Fruit fly (Drosophila melanogaster): ENCODE measurements around the gene ZC3H3.
A peak's percentile ranks its signal among the peaks of the same experiment; 100 is the strongest.

Gene ZC3H3

DNA sequence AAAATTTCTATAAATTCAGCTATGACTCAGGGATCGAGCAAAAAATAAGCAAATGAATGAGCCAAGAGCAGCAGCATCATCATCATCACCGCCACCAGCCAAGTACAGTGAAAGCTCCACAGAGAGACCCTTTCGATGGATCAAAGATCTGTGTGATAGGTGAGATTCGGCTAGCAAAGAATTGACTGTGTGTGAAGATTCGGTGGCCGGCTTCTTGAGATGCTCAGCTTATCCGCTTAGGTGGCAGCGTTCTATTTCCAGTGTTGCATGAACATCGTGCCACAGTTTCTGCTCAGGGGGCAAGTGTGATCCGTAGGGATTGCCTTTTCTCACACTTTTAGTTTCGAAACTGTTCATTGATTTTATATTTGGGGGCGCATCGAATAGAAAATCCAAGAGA lies 43.6 kb upstream of the ZC3H3 start (continued):
- no peak for TF ChIP-seq Scr (GFP tag; IDR thresholded peaks at IDR 0.05; ENCODE audit: partially characterized antibody)
- TF ChIP-seq Drgx (GFP tag; IDR thresholded peaks at IDR 0.05): no peak
- TF ChIP-seq CG30403 (GFP tag; optimal IDR thresholded peaks at IDR 0.05): no peak
- TF ChIP-seq CG9797 (GFP tag; optimal IDR thresholded peaks at IDR 0.05): no peak
- no peak for TF ChIP-seq Chrac-16 (GFP tag; optimal IDR thresholded peaks at IDR 0.05)
- no peak for TF ChIP-seq CG3847 (GFP tag; IDR thresholded peaks at IDR 0.05)
- no peak for TF ChIP-seq CG4617 (GFP tag; optimal IDR thresholded peaks at IDR 0.05; ENCODE audit: borderline replicate concordance)
- TF ChIP-seq CG32532 (GFP tag; IDR thresholded peaks at IDR 0.05): peak; percentile 42; the same call in 1 of the 2 replicates
- no peak for TF ChIP-seq unc-4 (GFP tag; IDR thresholded peaks at IDR 0.05; ENCODE audit: partially characterized antibody)
- no peak for TF ChIP-seq CG2712 (tag; optimal IDR thresholded peaks at IDR 0.05)
- TF ChIP-seq CG12659 (GFP tag; optimal IDR thresholded peaks at IDR 0.05): no peak
- TF ChIP-seq CG4328 (GFP tag; optimal IDR thresholded peaks at IDR 0.05): no peak
- no peak for TF ChIP-seq B-H2 (GFP tag; optimal IDR thresholded peaks at IDR 0.05)
- peak; percentile 44; the same call in 1 of the 3 replicates for TF ChIP-seq Dbx (GFP tag; IDR thresholded peaks at IDR 0.05)
- TF ChIP-seq CG17361 (GFP tag; IDR thresholded peaks at IDR 0.05): no peak
- TF ChIP-seq YL-1 (GFP tag; optimal IDR thresholded peaks at IDR 0.05): no peak
- TF ChIP-seq NFAT (GFP tag; IDR thresholded peaks at IDR 0.05): 0 out of 2 replicates have a peak, but pooled peaks have one; percentile 46
- TF ChIP-seq trem (tag; optimal IDR thresholded peaks at IDR 0.05): no peak
- peak; percentile 56 for TF ChIP-seq Med (GFP tag)
- no peak for TF ChIP-seq corto (GFP tag; optimal IDR thresholded peaks at IDR 0.05)
- peak; percentile 13 for TF ChIP-seq her (GFP tag; optimal IDR thresholded peaks at IDR 0.05)
- TF ChIP-seq Opbp (GFP tag; IDR thresholded peaks at IDR 0.05; ENCODE audit: partially characterized antibody): no peak
- no peak for TF ChIP-seq vfl (GFP tag; optimal IDR thresholded peaks at IDR 0.05)
- TF ChIP-seq NC2α (GFP tag; optimal IDR thresholded peaks at IDR 0.05): no peak
- TF ChIP-seq Aef1 (GFP tag; IDR thresholded peaks at IDR 0.05): no peak
- no peak for TF ChIP-seq dan (GFP tag; IDR thresholded peaks at IDR 0.05)
- peak in 1 of 2 experiments; percentile 2 for TF ChIP-seq dpn (GFP tag; optimal IDR thresholded peaks at IDR 0.05)
- no peak for TF ChIP-seq CG31224 (GFP tag; IDR thresholded peaks at IDR 0.05)
- TF ChIP-seq pan (optimal IDR thresholded peaks at IDR 0.05): no peak
- peak in 1 of 2 experiments; percentile 30 for TF ChIP-seq pan (GFP tag; optimal IDR thresholded peaks at IDR 0.05 in 1 of 2, IDR thresholded peaks at IDR 0.05 in 1 of 2)
- no peak for TF ChIP-seq ems (GFP tag; optimal IDR thresholded peaks at IDR 0.05)
- TF ChIP-seq inv (GFP tag; IDR thresholded peaks at IDR 0.05; ENCODE audit: partially characterized antibody): no peak
- peak; percentile 18 for TF ChIP-seq Oli (tag; optimal IDR thresholded peaks at IDR 0.05)
- TF ChIP-seq CG15514 (GFP tag; optimal IDR thresholded peaks at IDR 0.05): no peak
- TF ChIP-seq CG9932 (GFP tag; IDR thresholded peaks at IDR 0.05): peak; percentile 56; the same call in 1 of the 2 replicates
- no peak for TF ChIP-seq pzg (GFP tag; optimal IDR thresholded peaks at IDR 0.05)
- TF ChIP-seq Dll (GFP tag; IDR thresholded peaks at IDR 0.05; ENCODE audit: partially characterized antibody): no peak
- no peak for TF ChIP-seq pb (GFP tag; optimal IDR thresholded peaks at IDR 0.05)
- no peak for TF ChIP-seq salm (tag; optimal IDR thresholded peaks at IDR 0.05)
- TF ChIP-seq CG6689 (GFP tag; IDR thresholded peaks at IDR 0.05): 0 out of 2 replicates have a peak, but pooled peaks have one; percentile 15
- no peak for TF ChIP-seq br (optimal IDR thresholded peaks at IDR 0.05)
- TF ChIP-seq CG17328 (GFP tag; IDR thresholded peaks at IDR 0.05): no peak
- TF ChIP-seq zfh2 (GFP tag; optimal IDR thresholded peaks at IDR 0.05): no peak
- no peak for TF ChIP-seq Dp (GFP tag; optimal IDR thresholded peaks at IDR 0.05)
- TF ChIP-seq dimm (GFP tag; IDR thresholded peaks at IDR 0.05): no peak
- TF ChIP-seq hb (GFP tag; IDR thresholded peaks at IDR 0.05; ENCODE audit: partially characterized antibody): no peak
- TF ChIP-seq Kr (GFP tag; optimal IDR thresholded peaks at IDR 0.05): no peak
- TF ChIP-seq CG13894 (tag; optimal IDR thresholded peaks at IDR 0.05): no peak
- no peak for TF ChIP-seq zfh1 (GFP tag; IDR thresholded peaks at IDR 0.05)
- TF ChIP-seq CG43689 (GFP tag; IDR thresholded peaks at IDR 0.05): no peak
- no peak for TF ChIP-seq CG6765 (GFP tag; optimal IDR thresholded peaks at IDR 0.05)
- TF ChIP-seq dysf (GFP tag; IDR thresholded peaks at IDR 0.05): peak; percentile 50; the same call in 1 of the 3 replicates
